Fruit fly (Drosophila melanogaster) whole organism, wandering third instar larva: ENCODE results near the gene CG7556.
A peak's percentile ranks its signal among the peaks of the same experiment; 100 is the strongest.

Source experiments
- Abd-B ChIP-seq: fragments of >200 bp; optimal IDR thresholded peaks from 2 replicates; lab custom pipeline; 2017; ENCODE audit warnings: missing biosample characterization, missing genetic modification characterization
- CG32264 ChIP-seq: fragments of 200-800 bp; sonication (Bioruptor generic); optimal IDR thresholded peaks from 2 replicates; lab custom pipeline; 2016; ENCODE audit warnings: missing biosample characterization, missing genetic modification characterization
- CG9705 ChIP-seq: fragments of 200-800 bp; sonication (Bioruptor generic); optimal IDR thresholded peaks from 2 replicates; lab custom pipeline; 2018; ENCODE audit warnings: missing biosample characterization, mild to moderate bottlenecking, missing genetic modification characterization
- Dif ChIP-seq: fragments of 200-275, 200-300 bp; sonication (Bioruptor generic); optimal IDR thresholded peaks from 2 replicates; lab custom pipeline; 2018; ENCODE audit warnings: missing biosample characterization, missing genetic modification characterization; ENCODE audit not compliant: partially characterized antibody
- GATAd ChIP-seq: sonication (Bioruptor generic); optimal IDR thresholded peaks from 2 replicates; lab custom pipeline; 2016; ENCODE audit warnings: missing biosample characterization, missing genetic modification characterization
- HLH106 ChIP-seq: fragments of 200-800 bp; optimal IDR thresholded peaks from 3 replicates; lab custom pipeline; 2019; ENCODE audit warnings: missing biosample characterization, mild to moderate bottlenecking, missing genetic modification characterization, moderate library complexity
- Hr78 ChIP-seq: fragments of >200 bp; optimal IDR thresholded peaks from 2 replicates; lab custom pipeline; 2017; ENCODE audit warnings: missing biosample characterization, missing genetic modification characterization
- Hr83 ChIP-seq: fragments of 200-300 bp; sonication (Bioruptor generic); optimal IDR thresholded peaks from 2 replicates; lab custom pipeline; 2016; ENCODE audit warnings: missing biosample characterization, mild to moderate bottlenecking, missing genetic modification characterization, moderate library complexity; ENCODE audit not compliant: poor library complexity, severe bottlenecking
- Jra ChIP-seq: sonication (Bioruptor generic); optimal IDR thresholded peaks from 2 replicates; lab custom pipeline; 2016; ENCODE audit warnings: missing biosample characterization, missing genetic modification characterization
- Mio ChIP-seq: sonication (Bioruptor generic); optimal IDR thresholded peaks from 2 replicates; lab custom pipeline; 2016; ENCODE audit warnings: missing biosample characterization, missing genetic modification characterization
- Myc ChIP-seq: fragments of >200 bp; optimal IDR thresholded peaks from 2 replicates; lab custom pipeline; 2017
- N ChIP-seq: fragments of >200 bp; optimal IDR thresholded peaks from 2 replicates; lab custom pipeline; 2018; ENCODE audit warnings: missing biosample characterization, missing external identifiers, missing genetic modification characterization
- OdsH ChIP-seq: fragments of 200-800 bp; sonication (Bioruptor generic); optimal IDR thresholded peaks from 2 replicates; lab custom pipeline; 2016; ENCODE audit warnings: missing biosample characterization, mild to moderate bottlenecking, missing genetic modification characterization
- Rel ChIP-seq, 2 experiments: fragments of 200-800 bp; sonication (Bioruptor generic) in 1 of 2; optimal IDR thresholded peaks; 2 replicates in 1 of 2; 3 replicates in 1 of 2; lab custom pipeline; 2016 to 2019; ENCODE audit warnings: mild to moderate bottlenecking in 2 of 2, missing biosample characterization in 2 of 2, missing genetic modification characterization in 2 of 2, moderate library complexity in 1 of 2
- Sp1 ChIP-seq: fragments of 200-800 bp; sonication (Bioruptor generic); optimal IDR thresholded peaks from 3 replicates; lab custom pipeline; 2019; ENCODE audit warnings: missing biosample characterization, mild to moderate bottlenecking, missing genetic modification characterization, moderate library complexity
- br ChIP-seq: fragments of 200-800 bp; sonication (Bioruptor generic); optimal IDR thresholded peaks from 2 replicates; lab custom pipeline; 2016; ENCODE audit warnings: missing biosample characterization, missing genetic modification characterization
- brk ChIP-seq: fragments of 200-800 bp; sonication (Bioruptor generic); optimal IDR thresholded peaks from 2 replicates; lab custom pipeline; 2016; ENCODE audit warnings: missing biosample characterization, mild to moderate bottlenecking, missing genetic modification characterization
- dl ChIP-seq, 2 experiments: fragments of 175-275, 200-275 bp in 1 of 2; fragments of 200-275 bp in 1 of 2; sonication (Bioruptor generic); optimal IDR thresholded peaks; lab custom pipeline; 2018; ENCODE audit warnings: mild to moderate bottlenecking in 2 of 2, missing biosample characterization in 2 of 2, missing genetic modification characterization in 2 of 2, moderate library complexity in 2 of 2; ENCODE audit not compliant: partially characterized antibody in 2 of 2, insufficient read depth in 1 of 2
- dmrt93B ChIP-seq: fragments of 200-800 bp; sonication (Bioruptor generic); optimal IDR thresholded peaks from 2 replicates; lab custom pipeline; 2018; ENCODE audit warnings: missing biosample characterization, mild to moderate bottlenecking, missing genetic modification characterization
- dsf ChIP-seq: sonication (Bioruptor generic); optimal IDR thresholded peaks from 2 replicates; lab custom pipeline; 2016; ENCODE audit warnings: missing biosample characterization, missing genetic modification characterization, borderline replicate concordance
- ey ChIP-seq: fragments of 200-800 bp; sonication (Bioruptor generic); optimal IDR thresholded peaks from 2 replicates; lab custom pipeline; 2016; ENCODE audit warnings: missing biosample characterization, missing genetic modification characterization
- foxo ChIP-seq, 2 experiments: fragments of 200-800 bp; sonication (Bioruptor generic); optimal IDR thresholded peaks; 2 replicates in 1 of 2; 3 replicates in 1 of 2; lab custom pipeline; 2016 to 2017; ENCODE audit warnings: missing biosample characterization in 2 of 2, missing genetic modification characterization in 2 of 2
- fru ChIP-seq: fragments of 200-800 bp; sonication (Bioruptor generic); optimal IDR thresholded peaks from 3 replicates; lab custom pipeline; 2016; ENCODE audit warnings: missing biosample characterization, mild to moderate bottlenecking, missing genetic modification characterization
- h ChIP-seq: fragments of 200-800 bp; sonication (Bioruptor generic); optimal IDR thresholded peaks from 3 replicates; lab custom pipeline; 2016; ENCODE audit warnings: missing biosample characterization, mild to moderate bottlenecking, missing genetic modification characterization
- jim ChIP-seq: fragments of 175-275, 200-325 bp; sonication (Bioruptor generic); optimal IDR thresholded peaks from 2 replicates; lab custom pipeline; 2016; ENCODE audit warnings: missing biosample characterization, mild to moderate bottlenecking, missing genetic modification characterization
- lola ChIP-seq: fragments of >200 bp; optimal IDR thresholded peaks from 2 replicates; lab custom pipeline; 2017; ENCODE audit warnings: missing biosample characterization, missing genetic modification characterization
- psq ChIP-seq: fragments of 200-800 bp; sonication (Bioruptor generic); optimal IDR thresholded peaks from 3 replicates; lab custom pipeline; 2017; ENCODE audit warnings: missing biosample characterization, mild to moderate bottlenecking, missing genetic modification characterization, moderate library complexity
- rgr ChIP-seq: fragments of 200-800 bp; sonication (Bioruptor generic); optimal IDR thresholded peaks from 3 replicates; lab custom pipeline; 2016; ENCODE audit warnings: missing biosample characterization, mild to moderate bottlenecking, missing genetic modification characterization
- sage ChIP-seq: fragments of 200-800 bp; sonication (Bioruptor generic); optimal IDR thresholded peaks from 2 replicates; lab custom pipeline; 2016; ENCODE audit warnings: missing biosample characterization, mild to moderate bottlenecking, missing genetic modification characterization
- sv ChIP-seq: fragments of 200-800 bp; sonication (Bioruptor generic); optimal IDR thresholded peaks from 3 replicates; lab custom pipeline; 2016; ENCODE audit warnings: missing biosample characterization, missing genetic modification characterization
- tai ChIP-seq: sonication (Bioruptor generic); optimal IDR thresholded peaks from 2 replicates; lab custom pipeline; 2016; ENCODE audit warnings: missing biosample characterization, missing genetic modification characterization
- woc ChIP-seq: sonication (Bioruptor generic); optimal IDR thresholded peaks from 2 replicates; lab custom pipeline; 2016; ENCODE audit warnings: missing biosample characterization, mild to moderate bottlenecking, missing genetic modification characterization

The CG7556 gene

DNA sequence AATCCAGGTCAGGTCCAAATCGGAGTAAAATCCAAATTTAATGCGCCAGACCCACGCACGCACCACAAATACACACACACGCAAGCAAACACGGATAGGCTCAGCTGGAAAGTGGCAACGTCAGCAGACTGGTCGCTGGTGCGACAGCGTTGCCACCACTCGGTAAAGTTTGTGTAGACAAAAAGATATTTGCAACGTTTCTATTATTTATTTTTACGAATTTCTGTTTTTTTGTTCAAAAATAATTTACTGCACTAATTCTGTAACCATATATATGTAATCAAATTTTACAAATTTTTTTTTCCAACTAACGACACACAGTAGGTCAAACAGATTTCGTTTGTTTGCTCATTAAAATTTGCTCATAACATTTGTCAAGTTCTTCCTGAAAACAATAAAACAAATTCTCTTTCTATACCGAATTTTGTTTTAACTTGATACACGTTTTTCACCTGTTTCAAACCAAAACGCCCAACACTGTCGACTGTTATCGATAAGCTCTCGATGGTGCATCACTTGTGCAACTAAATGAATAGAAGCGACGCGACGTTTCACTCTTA is at the start of gene CG7556, which contains the start of gene CG7453:
Gene CG7556, minus strand, starts transcription at position 135 of the 560 bp plus-strand sequence.
Gene CG7453, plus strand, starts transcription at position 478 of the 560 bp plus-strand sequence.
- TF ChIP-seq Hr78 (GFP tag; lab: Kevin White, UChicago) (no peak), Abd-B (GFP tag; lab: Kevin White, UChicago) (no peak), br (GFP tag; lab: Kevin White, UChicago) (peak; percentile 77), foxo (GFP tag; optimal IDR thresholded peaks at IDR 0.05; lab: Kevin White, UChicago) (peak in 1 of 2 experiments; percentile 85), h (peak; percentile 82), Myc (lab: Kevin White, UChicago) (peak; percentile 87), Dif (GFP tag; lab: Kevin White, UChicago) (no peak), rgr (GFP tag; lab: Kevin White, UChicago) (peak; percentile 78), tai (GFP tag; lab: Kevin White, UChicago) (no peak), GATAd (GFP tag; lab: Kevin White, UChicago) (peak; percentile 51), HLH106 (peak; percentile 76), dsf (GFP tag; lab: Kevin White, UChicago) (peak; percentile 62), Mio (GFP tag; lab: Kevin White, UChicago) (no peak), Hr83 (GFP tag; lab: Kevin White, UChicago) (no peak), sage (GFP tag; lab: Kevin White, UChicago) (no peak), brk (no peak), psq (GFP tag; lab: Kevin White, UChicago) (peak; percentile 72), fru (GFP tag; lab: Kevin White, UChicago) (peak; percentile 82), ey (GFP tag; lab: Kevin White, UChicago) (peak; percentile 78), jim (GFP tag; lab: Kevin White, UChicago) (no peak), Rel (GFP tag; optimal IDR thresholded peaks at IDR 0.05; lab: Kevin White, UChicago) (no peak), Rel (tag; optimal IDR thresholded peaks at IDR 0.05; lab: Kevin White, UChicago) (peak; percentile 12), CG9705 (GFP tag; lab: Kevin White, UChicago) (peak; percentile 59), sv (GFP tag; lab: Kevin White, UChicago) (peak; percentile 65), N (GFP tag; lab: Kevin White, UChicago) (no peak), woc (GFP tag; lab: Kevin White, UChicago) (peak; percentile 84), OdsH (GFP tag; lab: Kevin White, UChicago) (peak; percentile 59), dmrt93B (GFP tag; lab: Kevin White, UChicago) (peak; percentile 58), Sp1 (GFP tag; lab: Kevin White, UChicago) (peak; percentile 75), dl (GFP tag; optimal IDR thresholded peaks at IDR 0.05; lab: Kevin White, UChicago; ENCODE audit: insufficient read depth in 1 of 2, partially characterized antibody in 2 of 2) (no peak), Jra (GFP tag; lab: Kevin White, UChicago) (peak; percentile 85)

DNA sequence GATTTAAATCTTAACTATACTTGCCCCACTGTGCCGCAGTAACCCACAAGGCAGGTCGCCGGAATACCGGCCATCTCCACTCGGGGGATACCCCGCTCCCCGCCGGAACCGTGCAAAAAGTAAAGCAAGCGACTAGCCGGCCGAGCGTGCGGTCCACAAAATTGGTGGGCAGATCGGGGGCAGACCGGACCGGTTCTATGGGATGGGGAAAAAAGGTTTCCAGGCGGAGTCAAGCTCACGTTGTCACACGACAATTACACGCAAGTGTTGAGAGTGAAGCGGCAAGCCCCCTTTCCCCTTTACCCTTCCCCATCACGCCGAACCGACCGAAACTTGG is 45.6 kb upstream of the CG7556 start:
- peak; percentile 24 for TF ChIP-seq fru (GFP tag; lab: Kevin White, UChicago)
- no peak for TF ChIP-seq CG32264 (GFP tag; lab: Kevin White, UChicago)

DNA sequence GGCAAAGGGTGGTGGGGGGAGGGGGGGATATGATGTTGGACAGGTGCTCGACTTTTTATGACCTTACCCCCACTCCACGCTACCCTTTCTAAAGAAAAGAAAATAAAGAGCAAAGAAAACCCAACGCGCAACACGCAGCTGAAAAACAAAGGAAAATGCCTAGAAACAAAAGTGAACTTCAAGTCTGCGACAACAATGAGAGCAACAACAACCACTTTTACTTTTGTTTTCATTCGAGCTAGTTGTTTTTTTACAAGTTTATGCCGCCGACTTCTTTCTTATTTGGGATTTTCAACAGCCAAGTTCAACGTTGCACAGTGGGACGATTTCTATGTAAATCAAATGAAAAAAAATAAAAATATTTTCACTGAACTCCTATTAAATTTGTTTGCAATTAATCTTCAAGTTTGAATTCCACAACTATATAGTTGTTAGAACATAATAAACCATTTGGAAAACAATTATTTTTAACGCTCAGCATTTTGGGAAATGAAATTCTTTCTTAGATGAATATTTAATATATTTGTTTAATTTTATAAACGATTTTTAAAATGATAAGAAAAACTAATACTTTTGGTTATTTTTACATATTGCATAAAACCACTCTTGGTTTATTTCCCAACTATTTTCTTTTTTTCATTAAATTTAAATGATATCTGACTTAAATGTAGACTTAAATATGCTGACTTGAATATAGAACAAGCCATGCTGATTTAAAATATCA is 45.1 kb upstream of the CG7556 start:
- TF ChIP-seq psq (GFP tag; lab: Kevin White, UChicago): peak; percentile 47
- no peak for TF ChIP-seq lola (GFP tag; lab: Kevin White, UChicago)
- TF ChIP-seq Sp1 (GFP tag; lab: Kevin White, UChicago): peak; percentile 37
- TF ChIP-seq foxo (GFP tag; optimal IDR thresholded peaks at IDR 0.05; lab: Kevin White, UChicago): peak in 1 of 2 experiments; percentile 32
